Fruit fly (Drosophila melanogaster) whole organism, adult: Measurements from ENCODE around the gene CG43318.

ENCODE experiments used
- CG11617 ChIP-seq: fragments of 200-800 bp; sonication (Bioruptor generic); optimal IDR thresholded peaks from 2 replicates; lab custom pipeline; 2017; ENCODE audit warnings: mild to moderate bottlenecking, missing biosample characterization, missing genetic modification reagents, missing genetic modification characterization
- CG12768 ChIP-seq: fragments of 200-800 bp; sonication (Bioruptor generic); optimal IDR thresholded peaks from 2 replicates; lab custom pipeline; 2017; ENCODE audit warnings: missing biosample characterization, missing genetic modification characterization, mild to moderate bottlenecking, moderate library complexity, missing genetic modification reagents
- CG14711 ChIP-seq: fragments of 200-800 bp; sonication (Bioruptor generic); optimal IDR thresholded peaks from 2 replicates; lab custom pipeline; 2018; ENCODE audit warnings: missing biosample characterization, mild to moderate bottlenecking, missing genetic modification characterization, moderate library complexity
- CG1620 ChIP-seq: fragments of 200-800 bp; sonication (Bioruptor generic); optimal IDR thresholded peaks from 2 replicates; lab custom pipeline; 2016; ENCODE audit warnings: missing biosample characterization, missing genetic modification characterization
- CG33017 ChIP-seq: fragments of 200-800 bp; sonication (Bioruptor generic); optimal IDR thresholded peaks from 2 replicates; lab custom pipeline; 2018; ENCODE audit warnings: missing biosample characterization, mild to moderate bottlenecking, missing genetic modification characterization, moderate library complexity
- CG5204 ChIP-seq: fragments of 200-800 bp; sonication (Bioruptor generic); optimal IDR thresholded peaks from 2 replicates; lab custom pipeline; 2016; ENCODE audit warnings: missing biosample characterization, missing genetic modification characterization
- CG7045 ChIP-seq: fragments of 200-800 bp; sonication (Bioruptor generic); optimal IDR thresholded peaks from 2 replicates; lab custom pipeline; 2017; ENCODE audit warnings: missing biosample characterization, mild to moderate bottlenecking, missing genetic modification characterization
- CG7101 ChIP-seq: fragments of 200-800 bp; sonication (Bioruptor generic); optimal IDR thresholded peaks from 2 replicates; lab custom pipeline; 2018; ENCODE audit warnings: missing biosample characterization, mild to moderate bottlenecking, missing genetic modification characterization, moderate library complexity
- Clk ChIP-seq: fragments of 200-800 bp; sonication (Bioruptor generic); optimal IDR thresholded peaks from 2 replicates; lab custom pipeline; 2017; ENCODE audit warnings: missing biosample characterization, missing genetic modification characterization
- Crg-1 ChIP-seq: fragments of 200-800 bp; sonication (Bioruptor generic); optimal IDR thresholded peaks from 2 replicates; lab custom pipeline; 2016; ENCODE audit warnings: missing biosample characterization, missing genetic modification characterization
- Hr96 ChIP-seq: fragments of 200-800 bp; sonication (Bioruptor generic); optimal IDR thresholded peaks from 2 replicates; lab custom pipeline; 2016; ENCODE audit warnings: missing biosample characterization, missing genetic modification characterization
- Mnt ChIP-seq: fragments of 200-800 bp; sonication (Bioruptor generic); optimal IDR thresholded peaks from 2 replicates; lab custom pipeline; 2016; ENCODE audit warnings: missing biosample characterization, mild to moderate bottlenecking, missing genetic modification characterization
- bab1 ChIP-seq: fragments of 200-800 bp; sonication (Bioruptor generic); optimal IDR thresholded peaks from 3 replicates; lab custom pipeline; 2019; ENCODE audit warnings: missing biosample characterization, mild to moderate bottlenecking, missing genetic modification characterization, moderate library complexity
- cic ChIP-seq: fragments of 200-800 bp; sonication (Bioruptor generic); optimal IDR thresholded peaks from 2 replicates; lab custom pipeline; 2017; ENCODE audit warnings: missing biosample characterization, mild to moderate bottlenecking, missing genetic modification characterization, moderate library complexity
- cnc ChIP-seq, 2 experiments: fragments of >200 bp; optimal IDR thresholded peaks; 2 replicates each; lab custom pipeline; 2017
- kay ChIP-seq: fragments of 200-800 bp; sonication (Bioruptor generic); peaks from one replicate; lab custom pipeline; 2016; ENCODE audit warnings: missing biosample characterization, missing genetic modification characterization, borderline replicate concordance
- ovo ChIP-seq: fragments of 200-800 bp; sonication (Bioruptor generic); optimal IDR thresholded peaks from 2 replicates; lab custom pipeline; 2016; ENCODE audit warnings: missing biosample characterization, missing genetic modification characterization
- pad ChIP-seq: fragments of 200-800 bp; sonication (Bioruptor generic); optimal IDR thresholded peaks from 3 replicates; lab custom pipeline; 2017; ENCODE audit warnings: missing biosample characterization, missing genetic modification characterization, mild to moderate bottlenecking, moderate library complexity, missing genetic modification reagents
- tj ChIP-seq: fragments of 200-800 bp; sonication (Bioruptor generic); optimal IDR thresholded peaks from 3 replicates; lab custom pipeline; 2017; ENCODE audit warnings: missing biosample characterization, mild to moderate bottlenecking, missing genetic modification characterization, moderate library complexity
- toe ChIP-seq: fragments of 200-800 bp; sonication (Bioruptor generic); optimal IDR thresholded peaks from 2 replicates; lab custom pipeline; 2016; ENCODE audit warnings: missing biosample characterization, missing genetic modification characterization

The CG43318 gene

dm6 chr3R:15804678-15805077, 28.6 kb downstream of the CG43318 start:
- no peak for TF ChIP-seq bab1 (GFP tag; lab: Kevin White, UChicago)
- TF ChIP-seq CG7045 (GFP tag; lab: Kevin White, UChicago): no peak
- no peak for TF ChIP-seq cnc (optimal IDR thresholded peaks at IDR 0.05; lab: Kevin White, UChicago)
- no peak for TF ChIP-seq CG5204
- no peak for TF ChIP-seq Crg-1 (GFP tag; lab: Kevin White, UChicago)
- TF ChIP-seq ovo (GFP tag; lab: Kevin White, UChicago): no peak

- TF ChIP-seq CG14711 (tag; lab: Kevin White, UChicago): no peak
- TF ChIP-seq Crg-1 (GFP tag; lab: Kevin White, UChicago): no peak
- TF ChIP-seq Clk (GFP tag; lab: Kevin White, UChicago): no peak
- TF ChIP-seq CG7045 (GFP tag; lab: Kevin White, UChicago): no peak
- TF ChIP-seq CG12768 (GFP tag; lab: Kevin White, UChicago): no peak
- TF ChIP-seq CG7101: no peak
- no peak for TF ChIP-seq CG5204
- TF ChIP-seq Mnt: peak; percentile 21
- TF ChIP-seq CG1620 (GFP tag; lab: Kevin White, UChicago): no peak
- TF ChIP-seq tj (GFP tag; lab: Kevin White, UChicago): peak; percentile 36
- peak; percentile 41 for TF ChIP-seq Hr96 (GFP tag; lab: Kevin White, UChicago)
- no peak for TF ChIP-seq toe (GFP tag; lab: Kevin White, UChicago)
- TF ChIP-seq kay: no peak
- no peak for TF ChIP-seq CG11617 (GFP tag; lab: Kevin White, UChicago)
- TF ChIP-seq bab1 (GFP tag; lab: Kevin White, UChicago): peak; percentile 63
- TF ChIP-seq pad (GFP tag; lab: Kevin White, UChicago): no peak
- peak; percentile 12 for TF ChIP-seq ovo (GFP tag; lab: Kevin White, UChicago)
- TF ChIP-seq cic: no peak
- no peak for TF ChIP-seq cnc (optimal IDR thresholded peaks at IDR 0.05; lab: Kevin White, UChicago)
- no peak for TF ChIP-seq CG33017 (tag; lab: Kevin White, UChicago)
Observed at dm6 chr3R:15803502-15804461, 29.4 kb downstream of the CG43318 start, which contains the start of gene alpha-Man-IIb. Gene alpha-Man-IIb, plus strand, starts transcription at chr3R:15804248.

- TF ChIP-seq Mnt: no peak
Observed at dm6 chr3R:15802006-15802405, 31.2 kb downstream of the CG43318 start, which contains the start of gene CG9593. Gene CG9593, plus strand, starts transcription at chr3R:15802275.

- TF ChIP-seq CG1620 (GFP tag; lab: Kevin White, UChicago): peak; percentile 10
- TF ChIP-seq CG12768 (GFP tag; lab: Kevin White, UChicago): no peak
- TF ChIP-seq CG33017 (tag; lab: Kevin White, UChicago): no peak
- TF ChIP-seq CG7101: peak; percentile 7
- TF ChIP-seq Clk (GFP tag; lab: Kevin White, UChicago): no peak
- TF ChIP-seq bab1 (GFP tag; lab: Kevin White, UChicago): peak; percentile 29
- TF ChIP-seq kay: peak; percentile 88
- TF ChIP-seq Crg-1 (GFP tag; lab: Kevin White, UChicago): peak; percentile 53
- peak; percentile 20 for TF ChIP-seq Hr96 (GFP tag; lab: Kevin White, UChicago)
- no peak for TF ChIP-seq CG14711 (tag; lab: Kevin White, UChicago)
- peak; percentile 81 for TF ChIP-seq Mnt
- peak in 1 of 2 experiments; percentile 11 for TF ChIP-seq cnc (optimal IDR thresholded peaks at IDR 0.05; lab: Kevin White, UChicago)
- TF ChIP-seq CG11617 (GFP tag; lab: Kevin White, UChicago): no peak
- no peak for TF ChIP-seq toe (GFP tag; lab: Kevin White, UChicago)
- TF ChIP-seq CG7045 (GFP tag; lab: Kevin White, UChicago): no peak
- TF ChIP-seq cic: peak; percentile 2
- peak; percentile 65 for TF ChIP-seq ovo (GFP tag; lab: Kevin White, UChicago)
- TF ChIP-seq CG5204: no peak
- TF ChIP-seq pad (GFP tag; lab: Kevin White, UChicago): peak; percentile 21
- TF ChIP-seq tj (GFP tag; lab: Kevin White, UChicago): peak; percentile 33
Observed at dm6 chr3R:15794258-15794727, 38.9 kb downstream of the CG43318 start.

dm6 chr3R:15793372-15793802, 39.8 kb downstream of the CG43318 start, which contains the start of gene nsl1:
Gene nsl1, plus strand, starts transcription at chr3R:15793782.
- TF ChIP-seq CG7045 (GFP tag; lab: Kevin White, UChicago) (no peak), CG14711 (tag; lab: Kevin White, UChicago) (no peak), cnc (optimal IDR thresholded peaks at IDR 0.05; lab: Kevin White, UChicago) (no peak), CG7101 (peak; percentile 40), Crg-1 (GFP tag; lab: Kevin White, UChicago) (peak; percentile 50), kay (no peak), CG12768 (GFP tag; lab: Kevin White, UChicago) (peak; percentile 81), Clk (GFP tag; lab: Kevin White, UChicago) (peak; percentile 45), ovo (GFP tag; lab: Kevin White, UChicago) (peak; percentile 22), CG11617 (GFP tag; lab: Kevin White, UChicago) (peak; percentile 53), bab1 (GFP tag; lab: Kevin White, UChicago) (peak; percentile 30), Hr96 (GFP tag; lab: Kevin White, UChicago) (peak; percentile 22), Mnt (peak; percentile 80), cic (peak; percentile 57), CG5204 (peak; percentile 20), pad (GFP tag; lab: Kevin White, UChicago) (peak; percentile 57), tj (GFP tag; lab: Kevin White, UChicago) (no peak), CG1620 (GFP tag; lab: Kevin White, UChicago) (peak; percentile 52), CG33017 (tag; lab: Kevin White, UChicago) (peak; percentile 13), toe (GFP tag; lab: Kevin White, UChicago) (peak; percentile 77)
